Worm (Caenorhabditis elegans): ENCODE data around the gene fmo-2.

- no peak for TF ChIP-seq him-1 (tag; optimal IDR thresholded peaks at IDR 0.05)
- TF ChIP-seq W03F9.2 (tag; optimal IDR thresholded peaks at IDR 0.05), result no peak
Measured at ce11 chrIV:10716348-10716747, 34.0 kb downstream of the fmo-2 start, which contains the start of gene ncx-3.

Measured in whole organism, L4/young adult.